Worm (Caenorhabditis elegans) whole organism, mixed stage, embryonic: Measurements from ENCODE around the gene str-83.

Experiments used
- blmp-1 ChIP-seq: fragments of 150-350 bp; optimal IDR thresholded peaks from 2 replicates; lab custom pipeline; 2014; ENCODE audit warnings: missing biosample characterization, missing genetic modification characterization
- elt-1 ChIP-seq: sonication (generic microtip); optimal IDR thresholded peaks from 2 replicates; lab custom pipeline; 2017; ENCODE audit warnings: missing genetic modification characterization, mild to moderate bottlenecking, missing compliant biosample characterization, antibody characterized with exemption, moderate library complexity, borderline replicate concordance; ENCODE audit not compliant: insufficient read depth
- elt-3 ChIP-seq: fragments of 150-350 bp; optimal IDR thresholded peaks from 2 replicates; lab custom pipeline; 2014; ENCODE audit warnings: missing biosample characterization, missing genetic modification characterization
- lin-32 ChIP-seq: fragments of 200-800 bp; sonication (Bioruptor generic); optimal IDR thresholded peaks from 2 replicates; lab custom pipeline; 2018; ENCODE audit warnings: mild to moderate bottlenecking, missing genetic modification characterization, missing compliant biosample characterization
- mep-1 ChIP-seq: fragments of 150-350 bp; optimal IDR thresholded peaks from 2 replicates; lab custom pipeline; 2017; ENCODE audit warnings: missing biosample characterization, missing genetic modification reagents, missing genetic modification characterization, inconsistent platforms
- nhr-12 ChIP-seq: fragments of 150-350 bp; optimal IDR thresholded peaks from 2 replicates; lab custom pipeline; 2014; ENCODE audit warnings: missing biosample characterization, missing genetic modification characterization
- nhr-28 ChIP-seq: fragments of 150-350 bp; optimal IDR thresholded peaks from 2 replicates; lab custom pipeline; 2014; ENCODE audit warnings: missing biosample characterization, missing genetic modification characterization
- pha-4 ChIP-seq: fragments of 150-350 bp; optimal IDR thresholded peaks from 2 replicates; lab custom pipeline; 2018; ENCODE audit warnings: missing biosample characterization, missing genetic modification reagents, missing genetic modification characterization
- sem-2 ChIP-seq: fragments of 200-800 bp; sonication (Bioruptor generic); optimal IDR thresholded peaks from 2 replicates; lab custom pipeline; 2018; ENCODE audit warnings: mild to moderate bottlenecking, missing genetic modification characterization, missing compliant biosample characterization
- snpc-4 ChIP-seq: fragments of 150-350 bp; optimal IDR thresholded peaks from 2 replicates; lab custom pipeline; 2014; ENCODE audit warnings: missing biosample characterization, missing genetic modification characterization
- tbx-8 ChIP-seq: fragments of 200-800 bp; sonication (Bioruptor generic); optimal IDR thresholded peaks from 2 replicates; lab custom pipeline; 2018; ENCODE audit warnings: mild to moderate bottlenecking, missing genetic modification characterization, moderate library complexity, missing compliant biosample characterization
- unc-39 ChIP-seq: fragments of 150-350 bp; optimal IDR thresholded peaks from 2 replicates; lab custom pipeline; 2014; ENCODE audit warnings: missing biosample characterization, missing genetic modification characterization
- unc-62 ChIP-seq: fragments of 150-350 bp; optimal IDR thresholded peaks from 2 replicates; lab custom pipeline; 2014; ENCODE audit warnings: missing biosample characterization, missing genetic modification reagents, missing genetic modification characterization

DNA sequence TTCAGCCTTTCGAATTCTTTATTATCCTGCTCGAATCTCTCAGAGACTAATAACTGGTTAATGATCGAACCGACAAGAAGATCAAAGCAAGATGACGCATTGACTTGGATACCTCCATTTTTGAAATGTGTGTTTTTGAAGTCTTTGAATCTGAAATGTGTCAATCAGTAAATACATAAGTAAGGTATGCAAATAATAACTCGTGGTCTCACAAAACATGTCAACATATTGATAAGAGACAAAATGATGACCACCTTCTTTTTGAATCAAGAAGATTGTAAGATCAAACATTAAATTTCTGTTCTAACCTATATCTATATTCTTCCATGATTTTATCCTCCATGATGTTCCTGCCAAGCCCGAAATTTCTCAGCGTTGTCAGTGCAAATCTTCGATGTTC lies 7.4 kb upstream of the str-83 start:
- TF ChIP-seq pha-4 (no peak), lin-32 (GFP tag; lab: Kevin White, UChicago) (no peak), nhr-28 (tag; lab: Kevin White, UChicago) (no peak), unc-62 (GFP tag; lab: Kevin White, UChicago) (no peak), mep-1 (no peak), tbx-8 (GFP tag; lab: Kevin White, UChicago) (no peak), unc-39 (tag; lab: Kevin White, UChicago) (no peak), snpc-4 (tag; lab: Kevin White, UChicago) (no peak), sem-2 (no peak), elt-1 (tag; lab: Kevin White, UChicago) (no peak), blmp-1 (tag; lab: Kevin White, UChicago) (no peak), nhr-12 (tag; lab: Kevin White, UChicago) (no peak), elt-3 (no peak)
